Worm (Caenorhabditis elegans): ENCODE data around the gene F47C12.7.
A peak's percentile ranks its signal among the peaks of the same experiment; 100 is the strongest.

The F47C12.7 gene

DNA sequence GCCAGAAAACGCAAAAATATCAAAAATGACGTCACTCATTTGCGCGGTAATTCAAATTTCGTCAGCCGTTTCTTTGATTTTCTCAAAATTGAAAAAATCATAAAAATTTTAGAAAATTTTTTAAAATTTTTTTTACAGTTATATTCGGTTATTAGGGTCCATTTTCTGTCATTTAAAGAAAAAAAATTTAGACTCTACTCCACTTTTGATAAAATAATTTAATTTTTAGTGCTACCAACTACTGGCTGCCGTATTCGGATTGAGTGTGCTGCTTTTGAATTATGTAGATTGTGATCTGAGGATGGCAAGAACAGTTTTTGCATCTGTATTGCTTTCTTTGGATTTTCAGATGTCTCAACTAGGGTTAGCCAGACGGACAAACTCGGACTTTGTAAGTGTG lies 32.7 kb downstream of the F47C12.7 start, which contains the start of gene Y46C8AM.1:
TSS of gene Y46C8AM.1 (plus strand) at position 301 of the 400 bp plus-strand sequence.
- no peak for TF ChIP-seq lin-38 (GFP tag; IDR thresholded peaks at IDR 0.05)
- TF ChIP-seq dmd-6 (GFP tag; IDR thresholded peaks at IDR 0.05) = no peak
- TF ChIP-seq nhr-102 (tag; optimal IDR thresholded peaks at IDR 0.05) = no peak
- TF ChIP-seq ama-1 (optimal IDR thresholded peaks at IDR 0.05) = no peak
- TF ChIP-seq rbr-2 (tag; optimal IDR thresholded peaks at IDR 0.05) = no peak
- no peak for TF ChIP-seq Y105C5A.15 (GFP tag; IDR thresholded peaks at IDR 0.05)
- TF ChIP-seq F44E2.7 (GFP tag; IDR thresholded peaks at IDR 0.05) = no peak
- no peak for TF ChIP-seq nhr-42 (GFP tag; IDR thresholded peaks at IDR 0.05)
- no peak for TF ChIP-seq sdz-12 (GFP tag; optimal IDR thresholded peaks at IDR 0.05)
- TF ChIP-seq zfp-2 (tag; optimal IDR thresholded peaks at IDR 0.05) = no peak
- TF ChIP-seq Y48G9A.11 (GFP tag; IDR thresholded peaks at IDR 0.05) = no peak
- TF ChIP-seq ZK337.2 (GFP tag; IDR thresholded peaks at IDR 0.05) = no peak
- no peak for TF ChIP-seq skn-1 (tag; optimal IDR thresholded peaks at IDR 0.05)
- no peak for TF ChIP-seq daf-12 (tag; optimal IDR thresholded peaks at IDR 0.05)
- TF ChIP-seq set-16 (GFP tag; IDR thresholded peaks at IDR 0.05) = no peak

DNA sequence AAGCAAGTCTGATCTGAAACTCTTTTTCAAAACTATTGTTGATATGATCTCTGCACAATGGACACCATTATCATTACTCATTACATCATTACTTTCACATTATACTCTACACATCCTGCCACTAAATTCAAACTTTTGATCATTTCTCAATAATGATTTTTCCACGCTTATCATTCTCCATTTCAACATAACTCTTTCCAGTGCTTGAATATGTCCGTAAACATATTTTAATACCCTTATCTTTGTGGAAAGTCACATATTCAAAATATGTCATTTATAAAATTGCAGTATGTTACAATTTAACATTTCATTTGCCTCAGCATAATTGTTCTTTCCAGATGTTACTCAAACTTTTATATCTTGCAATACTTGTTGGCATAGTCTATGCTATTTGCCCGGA lies 34.9 kb downstream of the F47C12.7 start, which contains the start of gene clec-75:
TSS of gene clec-75 (plus strand) at position 339 of the 400 bp plus-strand sequence.
- TF ChIP-seq D1046.2 (GFP tag; IDR thresholded peaks at IDR 0.05) (no peak), pqm-1 (tag; optimal IDR thresholded peaks at IDR 0.05) (peak; percentile 73), hlh-11 (tag; optimal IDR thresholded peaks at IDR 0.05) (no peak), egl-43 (GFP tag; IDR thresholded peaks at IDR 0.05) (no peak), dmd-6 (GFP tag; IDR thresholded peaks at IDR 0.05) (peak; percentile 29; the same call in 1 of the 2 replicates), nhr-11 (tag; optimal IDR thresholded peaks at IDR 0.05) (no peak), Y105C5A.15 (GFP tag; IDR thresholded peaks at IDR 0.05) (no peak), nhr-28 (tag; optimal IDR thresholded peaks at IDR 0.05) (peak; percentile 43), dpl-1 (GFP tag; optimal IDR thresholded peaks at IDR 0.05) (no peak), daf-16 (GFP tag; optimal IDR thresholded peaks at IDR 0.05) (no peak), daf-16 (tag; optimal IDR thresholded peaks at IDR 0.05) (peak; percentile 67), snpc-4 (tag; optimal IDR thresholded peaks at IDR 0.05) (no peak)

DNA sequence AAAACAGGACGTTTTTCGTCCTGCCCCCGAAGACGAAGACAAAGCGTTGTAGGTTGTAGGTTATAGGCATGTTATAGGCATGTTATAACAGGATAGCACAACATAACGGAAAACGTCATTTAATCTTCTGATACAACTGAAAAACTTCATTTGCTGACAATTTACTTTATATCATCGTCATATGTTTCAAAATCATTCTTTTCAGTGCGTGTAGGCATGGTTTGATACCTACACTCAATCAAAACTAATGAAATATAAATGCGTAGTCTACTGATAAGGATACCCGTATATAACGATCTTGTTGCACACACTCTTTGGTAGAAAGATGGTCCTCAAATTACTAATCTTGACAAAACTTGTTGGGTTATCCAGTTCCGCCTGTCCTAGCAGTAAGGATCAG lies 38.6 kb downstream of the F47C12.7 start, which contains the start of gene clec-74:
TSS of gene clec-74 (plus strand) at position 301 of the 400 bp plus-strand sequence.
- TF ChIP-seq zip-11 (GFP tag; IDR thresholded peaks at IDR 0.05) = no peak
- TF ChIP-seq sdz-12 (GFP tag; optimal IDR thresholded peaks at IDR 0.05) = no peak

DNA sequence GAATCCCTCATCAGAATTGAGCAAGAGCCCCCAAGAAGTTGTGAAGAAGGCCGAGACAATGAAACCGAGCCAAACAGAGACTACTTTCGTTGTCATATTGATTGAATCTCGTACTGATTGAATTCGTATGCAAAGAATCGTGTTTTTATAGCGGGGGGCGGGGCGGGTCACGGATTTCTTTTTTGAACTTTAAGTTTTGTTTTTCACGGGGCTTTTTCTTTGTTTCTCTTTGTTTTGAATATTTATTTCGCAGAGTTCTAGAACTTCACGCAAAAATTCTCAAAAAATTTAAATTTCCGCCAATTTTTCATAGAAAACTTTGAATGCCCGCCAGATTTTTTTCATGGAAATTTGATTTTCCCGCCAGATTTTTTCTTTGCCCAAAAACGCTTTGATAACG lies 39.2 kb downstream of the F47C12.7 start, which contains the start of gene clec-73:
TSS of gene clec-73 (minus strand) at position 101 of the 400 bp plus-strand sequence.
- no peak for TF ChIP-seq zfp-3 (GFP tag; conservative IDR thresholded peaks at IDR 0.05)
- no peak for TF ChIP-seq dpl-1 (GFP tag; optimal IDR thresholded peaks at IDR 0.05)
- TF ChIP-seq nhr-77 (tag; optimal IDR thresholded peaks at IDR 0.05) = no peak
- TF ChIP-seq lin-29 (GFP tag; IDR thresholded peaks at IDR 0.05) = no peak
- no peak for TF ChIP-seq ama-1 (optimal IDR thresholded peaks at IDR 0.05)
- no peak for TF ChIP-seq nhr-6 (tag; optimal IDR thresholded peaks at IDR 0.05)
- no peak for TF ChIP-seq arid-1 (GFP tag; conservative IDR thresholded peaks at IDR 0.05)
- no peak for TF ChIP-seq hmg-1.1 (GFP tag; IDR thresholded peaks at IDR 0.05)
- no peak for TF ChIP-seq ceh-28 (tag; optimal IDR thresholded peaks at IDR 0.05)
- TF ChIP-seq lin-15B (tag; optimal IDR thresholded peaks at IDR 0.05) = no peak
- no peak for TF ChIP-seq php-3 (GFP tag; IDR thresholded peaks at IDR 0.05)
- TF ChIP-seq nhr-102 (tag; optimal IDR thresholded peaks at IDR 0.05) = no peak
- no peak for TF ChIP-seq F37D6.2 (tag; optimal IDR thresholded peaks at IDR 0.05)
- no peak for TF ChIP-seq mxl-2 (GFP tag; conservative IDR thresholded peaks at IDR 0.05)
- TF ChIP-seq Y5F2A.4 (GFP tag; optimal IDR thresholded peaks at IDR 0.05) = no peak
- no peak for TF ChIP-seq ceh-32 (tag; optimal IDR thresholded peaks at IDR 0.05; ENCODE audit: poor library complexity)
- TF ChIP-seq Y75B8A.6 (GFP tag; IDR thresholded peaks at IDR 0.05) = no peak

Measured in whole organism, L4 larva.